Fruit fly (Drosophila melanogaster): Measurements from ENCODE around the gene Pdp1.

The Pdp1 gene

DNA sequence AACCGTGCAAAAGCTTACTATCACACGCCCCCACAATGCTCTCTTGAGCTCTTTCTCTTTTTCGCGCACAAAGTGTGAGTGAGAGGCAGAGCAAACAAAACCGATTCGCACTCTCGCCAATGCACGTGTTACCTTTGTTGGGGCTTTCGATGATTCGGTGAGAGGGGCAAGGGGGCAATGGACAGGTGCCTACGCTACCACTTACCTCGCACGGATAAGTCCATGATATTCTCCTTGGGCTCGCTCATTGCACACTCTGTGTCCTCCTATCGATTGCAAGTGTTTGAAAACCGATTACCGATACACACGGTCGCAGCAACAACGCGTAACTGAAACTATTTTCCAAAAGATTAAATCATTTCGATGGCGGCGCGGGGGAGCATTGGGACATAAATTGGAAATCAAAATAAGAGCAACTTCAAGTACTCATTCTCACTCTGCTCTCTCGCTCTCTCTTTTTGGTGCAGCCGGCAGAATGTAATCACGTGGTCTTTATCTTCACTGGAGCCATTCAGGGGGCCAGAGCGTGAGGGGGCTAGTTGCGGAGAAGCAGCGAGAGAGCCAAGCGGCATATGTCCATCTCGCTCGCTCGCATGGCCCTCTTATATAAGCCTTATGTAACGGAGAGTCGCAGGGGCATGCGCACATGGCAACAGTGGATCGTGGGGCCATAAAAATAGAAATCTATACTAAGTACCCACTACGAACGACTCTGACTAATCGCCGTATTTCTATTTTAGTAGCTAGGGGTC lies at the start of gene Pdp1 (continued):
- TF ChIP-seq CG17385 (GFP tag; optimal IDR thresholded peaks at IDR 0.05): no peak
- no peak for TF ChIP-seq tll (GFP tag; optimal IDR thresholded peaks at IDR 0.05)
- TF ChIP-seq CG10209 (GFP tag; optimal IDR thresholded peaks at IDR 0.05): no peak
- TF ChIP-seq Dip3 (GFP tag; optimal IDR thresholded peaks at IDR 0.05): no peak
- no peak for TF ChIP-seq bcd (GFP tag; optimal IDR thresholded peaks at IDR 0.05)
- no peak for TF ChIP-seq rib (GFP tag; IDR thresholded peaks at IDR 0.05)
- peak; percentile 48; the same call in 1 of the 2 replicates for TF ChIP-seq chm (GFP tag; IDR thresholded peaks at IDR 0.05)
- no peak for TF ChIP-seq CG3065 (GFP tag; optimal IDR thresholded peaks at IDR 0.05)
- peak; percentile 11 for TF ChIP-seq CG11723 (GFP tag; optimal IDR thresholded peaks at IDR 0.05)
- TF ChIP-seq so (GFP tag; IDR thresholded peaks at IDR 0.05): peak; percentile 71; the same call in 2 of the 3 replicates
- peak; percentile 73 for TF ChIP-seq stwl (tag; optimal IDR thresholded peaks at IDR 0.05)
- TF ChIP-seq Hr39 (optimal IDR thresholded peaks at IDR 0.05): no peak
- no peak for TF ChIP-seq CG7928 (GFP tag; optimal IDR thresholded peaks at IDR 0.05)
- TF ChIP-seq gsb-n (tag; optimal IDR thresholded peaks at IDR 0.05): no peak
- peak; percentile 89 for TF ChIP-seq sug (tag; optimal IDR thresholded peaks at IDR 0.05)
- peak; percentile 66 for TF ChIP-seq ci (GFP tag; IDR thresholded peaks at IDR 0.05)
- TF ChIP-seq Opbp (GFP tag; IDR thresholded peaks at IDR 0.05; ENCODE audit: partially characterized antibody): peak; percentile 46; the same call in 1 of the 3 replicates
- no peak for TF ChIP-seq pum (GFP tag; optimal IDR thresholded peaks at IDR 0.05)
- TF ChIP-seq CG12104 (GFP tag; optimal IDR thresholded peaks at IDR 0.05): no peak
- no peak for TF ChIP-seq CTCF (GFP tag; optimal IDR thresholded peaks at IDR 0.05)
- no peak for TF ChIP-seq zfh1 (GFP tag; IDR thresholded peaks at IDR 0.05)
- peak; percentile 24 for TF ChIP-seq wek (GFP tag; optimal IDR thresholded peaks at IDR 0.05)
- no peak for TF ChIP-seq ato (GFP tag; IDR thresholded peaks at IDR 0.05; ENCODE audit: partially characterized antibody)
- TF ChIP-seq CG2712 (tag; optimal IDR thresholded peaks at IDR 0.05): no peak
- TF ChIP-seq CG10267 (tag; optimal IDR thresholded peaks at IDR 0.05): no peak
- TF ChIP-seq CG6765 (GFP tag; optimal IDR thresholded peaks at IDR 0.05): peak; percentile 23
- TF ChIP-seq CG9437 (GFP tag; optimal IDR thresholded peaks at IDR 0.05): no peak
- TF ChIP-seq Fer1 (GFP tag; optimal IDR thresholded peaks at IDR 0.05): no peak
- no peak for TF ChIP-seq Blimp-1 (GFP tag; optimal IDR thresholded peaks at IDR 0.05)
- TF ChIP-seq CG43689 (GFP tag; IDR thresholded peaks at IDR 0.05): no peak
- TF ChIP-seq p53 (GFP tag; optimal IDR thresholded peaks at IDR 0.05): no peak
- no peak for TF ChIP-seq CG33213 (GFP tag; optimal IDR thresholded peaks at IDR 0.05)
- no peak for TF ChIP-seq gro (GFP tag; optimal IDR thresholded peaks at IDR 0.05)
- TF ChIP-seq CG4404 (GFP tag; IDR thresholded peaks at IDR 0.05): no peak
- TF ChIP-seq ATbp (GFP tag; optimal IDR thresholded peaks at IDR 0.05): peak; percentile 19
- no peak for TF ChIP-seq org-1 (GFP tag; optimal IDR thresholded peaks at IDR 0.05)
- TF ChIP-seq her (GFP tag; optimal IDR thresholded peaks at IDR 0.05): peak; percentile 2
- peak; percentile 16 for TF ChIP-seq cg (GFP tag; optimal IDR thresholded peaks at IDR 0.05)
- peak; percentile 99 for TF ChIP-seq crol (GFP tag; IDR thresholded peaks at IDR 0.05)
- peak; percentile 54 for TF ChIP-seq Bgb (GFP tag; IDR thresholded peaks at IDR 0.05; ENCODE audit: partially characterized antibody)
- no peak for TF ChIP-seq Hr3 (GFP tag; optimal IDR thresholded peaks at IDR 0.05)
- TF ChIP-seq CG4707 (GFP tag; optimal IDR thresholded peaks at IDR 0.05): peak; percentile 48
- no peak for TF ChIP-seq run (tag; optimal IDR thresholded peaks at IDR 0.05)
- TF ChIP-seq CG12744 (GFP tag; optimal IDR thresholded peaks at IDR 0.05): no peak
- peak; percentile 4 for TF ChIP-seq repo (GFP tag; optimal IDR thresholded peaks at IDR 0.05)
- TF ChIP-seq Hr51 (GFP tag; optimal IDR thresholded peaks at IDR 0.05): no peak
- TF ChIP-seq CG4820 (GFP tag; optimal IDR thresholded peaks at IDR 0.05): no peak
- TF ChIP-seq Abd-B (GFP tag; optimal IDR thresholded peaks at IDR 0.05): no peak
- peak; percentile 48; the same call in 1 of the 2 replicates for TF ChIP-seq Rfx (GFP tag; IDR thresholded peaks at IDR 0.05)
- TF ChIP-seq CG17186 (GFP tag; optimal IDR thresholded peaks at IDR 0.05): no peak
